Fruit fly (Drosophila melanogaster): ENCODE results near the gene Rga.
A peak's percentile ranks its signal among the peaks of the same experiment; 100 is the strongest.

Gene Rga

dm6 chr3R:5563420-5563819, 49.5 kb downstream of the Rga start, which contains the start of gene Pi4KIIalpha (continued):
- peak; percentile 89 for TF ChIP-seq Dp (GFP tag; optimal IDR thresholded peaks at IDR 0.05)
- TF ChIP-seq stwl (tag; optimal IDR thresholded peaks at IDR 0.05), result peak; percentile 6
- TF ChIP-seq pzg (GFP tag; optimal IDR thresholded peaks at IDR 0.05), result peak; percentile 69
- TF ChIP-seq E2f2 (GFP tag; IDR thresholded peaks at IDR 0.05), result peak; percentile 93
- peak; percentile 12 for TF ChIP-seq Sry-δ (GFP tag; optimal IDR thresholded peaks at IDR 0.05)
- TF ChIP-seq phol (tag; optimal IDR thresholded peaks at IDR 0.05), result peak; percentile 69
- TF ChIP-seq CG6765 (GFP tag; optimal IDR thresholded peaks at IDR 0.05), result no peak
- TF ChIP-seq NFAT (GFP tag; IDR thresholded peaks at IDR 0.05), result no peak
- peak; percentile 14 for TF ChIP-seq YL-1 (GFP tag; optimal IDR thresholded peaks at IDR 0.05)
- TF ChIP-seq odd (GFP tag; optimal IDR thresholded peaks at IDR 0.05), result no peak
- TF ChIP-seq rib (GFP tag; IDR thresholded peaks at IDR 0.05), result peak; percentile 80
- TF ChIP-seq CG34376 (GFP tag; optimal IDR thresholded peaks at IDR 0.05), result no peak
- peak; percentile 19; the same call in 1 of the 3 replicates for TF ChIP-seq Opbp (GFP tag; IDR thresholded peaks at IDR 0.05; ENCODE audit: partially characterized antibody)
- TF ChIP-seq CG3281 (GFP tag; optimal IDR thresholded peaks at IDR 0.05), result peak; percentile 66
- peak; percentile 28 for TF ChIP-seq BEAF-32 (GFP tag; optimal IDR thresholded peaks at IDR 0.05)
- no peak for TF ChIP-seq abd-A (tag; optimal IDR thresholded peaks at IDR 0.05)
- peak; percentile 59 for TF ChIP-seq Dref (GFP tag; IDR thresholded peaks at IDR 0.05)
- peak; percentile 66 for TF ChIP-seq MESR4 (GFP tag; optimal IDR thresholded peaks at IDR 0.05)
- TF ChIP-seq CG1603 (tag; optimal IDR thresholded peaks at IDR 0.05), result peak; percentile 55
- peak; percentile 84 for TF ChIP-seq MBD-R2 (GFP tag; IDR thresholded peaks at IDR 0.05)
- TF ChIP-seq crol (GFP tag; IDR thresholded peaks at IDR 0.05), result 0 out of 2 replicates have a peak, but pooled peaks have one; percentile 1
- peak; percentile 25; the same call in 1 of the 2 replicates for TF ChIP-seq amos (GFP tag; IDR thresholded peaks at IDR 0.05; ENCODE audit: partially characterized antibody)
- TF ChIP-seq CG13287 (GFP tag; IDR thresholded peaks at IDR 0.05; ENCODE audit: partially characterized antibody), result peak; percentile 54
- TF ChIP-seq trem (tag; optimal IDR thresholded peaks at IDR 0.05), result peak; percentile 99
- peak; percentile 10 for TF ChIP-seq Myb (GFP tag; optimal IDR thresholded peaks at IDR 0.05)
- TF ChIP-seq CG32772 (GFP tag; IDR thresholded peaks at IDR 0.05), result no peak
- peak; percentile 16 for TF ChIP-seq HmgZ (tag; optimal IDR thresholded peaks at IDR 0.05)
- peak; percentile 40; the same call in 1 of the 3 replicates for TF ChIP-seq CG34422 (GFP tag; IDR thresholded peaks at IDR 0.05)
- TF ChIP-seq lbe (GFP tag; optimal IDR thresholded peaks at IDR 0.05), result no peak
- no peak for TF ChIP-seq Ada2b (GFP tag; IDR thresholded peaks at IDR 0.05)

- TF ChIP-seq CG17385 (GFP tag; optimal IDR thresholded peaks at IDR 0.05), result peak; percentile 13
- peak; percentile 61 for TF ChIP-seq Med (GFP tag)
- TF ChIP-seq crol (GFP tag; IDR thresholded peaks at IDR 0.05), result 0 out of 2 replicates have a peak, but pooled peaks have one; percentile 24
- TF ChIP-seq CG5180 (GFP tag; optimal IDR thresholded peaks at IDR 0.05), result no peak
- 0 out of 3 replicates have a peak, but pooled peaks have one; percentile 28 for TF ChIP-seq sr (GFP tag; IDR thresholded peaks at IDR 0.05)
- no peak for TF ChIP-seq lov (optimal IDR thresholded peaks at IDR 0.05)
- TF ChIP-seq lov (GFP tag; IDR thresholded peaks at IDR 0.05), result 0 out of 3 replicates have a peak, but pooled peaks have one; percentile 29
These were observed 50.0 kb downstream of the Rga start for dm6 chr3R:5562956-5563355.

Measured in whole organism, embryonic.